Worm (Caenorhabditis elegans) whole organism, late embryonic: ENCODE results near the gene cest-33.
A peak's percentile ranks its signal among the peaks of the same experiment; 100 is the strongest.

Source experiments
- C08G9.2 ChIP-seq: sonication (generic microtip); optimal IDR thresholded peaks from 2 replicates; lab custom pipeline; 2016; ENCODE audit warnings: mild to moderate bottlenecking, missing genetic modification characterization, moderate library complexity, missing compliant biosample characterization
- F13H6.1 ChIP-seq: sonication (generic microtip); optimal IDR thresholded peaks from 2 replicates; lab custom pipeline; 2016; ENCODE audit warnings: missing genetic modification characterization, missing compliant biosample characterization
- K02D7.2 ChIP-seq: sonication (generic microtip); optimal IDR thresholded peaks from 2 replicates; lab custom pipeline; 2017; ENCODE audit warnings: mild to moderate bottlenecking, missing genetic modification characterization, missing compliant biosample characterization
- K09A11.1 ChIP-seq: sonication (generic microtip); optimal IDR thresholded peaks from 2 replicates; lab custom pipeline; 2017; ENCODE audit warnings: antibody characterized with exemption, mild to moderate bottlenecking, missing genetic modification characterization, missing compliant biosample characterization; ENCODE audit not compliant: insufficient read depth
- Y22D7AL.16 ChIP-seq: sonication (generic microtip); optimal IDR thresholded peaks from 2 replicates; lab custom pipeline; 2016; ENCODE audit warnings: missing genetic modification characterization, missing compliant biosample characterization
- ceh-18 ChIP-seq: sonication (generic microtip); optimal IDR thresholded peaks from 2 replicates; lab custom pipeline; 2016; ENCODE audit warnings: missing genetic modification characterization, missing compliant biosample characterization
- ceh-19 ChIP-seq: fragments of 200-800 bp; sonication (Bioruptor generic); optimal IDR thresholded peaks from 2 replicates; lab custom pipeline; 2018; ENCODE audit warnings: mild to moderate bottlenecking, missing genetic modification characterization, missing compliant biosample characterization
- ceh-22 ChIP-seq: sonication (generic microtip); optimal IDR thresholded peaks from 2 replicates; lab custom pipeline; 2017; ENCODE audit warnings: missing biosample characterization, missing genetic modification characterization
- ceh-31 ChIP-seq: sonication (generic microtip); optimal IDR thresholded peaks from 2 replicates; lab custom pipeline; 2016; ENCODE audit warnings: missing genetic modification characterization, missing compliant biosample characterization
- ceh-48 ChIP-seq: sonication (generic microtip); optimal IDR thresholded peaks from 2 replicates; lab custom pipeline; 2016; ENCODE audit warnings: missing genetic modification characterization, inconsistent platforms, missing compliant biosample characterization
- ceh-6 ChIP-seq: fragments of 200-800 bp; sonication (Bioruptor generic); optimal IDR thresholded peaks from 2 replicates; lab custom pipeline; 2018; ENCODE audit warnings: mild to moderate bottlenecking, missing genetic modification characterization, missing compliant biosample characterization
- che-1 ChIP-seq: sonication (generic microtip); optimal IDR thresholded peaks from 2 replicates; lab custom pipeline; 2016; ENCODE audit warnings: mild to moderate bottlenecking, missing genetic modification characterization, missing compliant biosample characterization
- elt-2 ChIP-seq: sonication (generic microtip); optimal IDR thresholded peaks from 2 replicates; lab custom pipeline; 2016; ENCODE audit warnings: missing genetic modification reagents, missing genetic modification characterization, missing compliant biosample characterization
- ets-4 ChIP-seq: sonication (generic microtip); optimal IDR thresholded peaks from 2 replicates; lab custom pipeline; 2016; ENCODE audit warnings: missing genetic modification characterization, missing compliant biosample characterization
- fax-1 ChIP-seq: sonication (generic microtip); optimal IDR thresholded peaks from 2 replicates; lab custom pipeline; 2016; ENCODE audit warnings: missing genotype, missing genetic modification characterization, missing compliant biosample characterization
- fkh-10 ChIP-seq: fragments of 150-350 bp; optimal IDR thresholded peaks from 2 replicates; lab custom pipeline; 2014; ENCODE audit warnings: missing biosample characterization, missing genetic modification reagents, missing genetic modification characterization
- fkh-6 ChIP-seq: sonication (generic microtip); optimal IDR thresholded peaks from 2 replicates; lab custom pipeline; 2016; ENCODE audit warnings: missing genetic modification characterization, missing compliant biosample characterization
- gmeb-2 ChIP-seq: sonication (generic microtip); optimal IDR thresholded peaks from 2 replicates; lab custom pipeline; 2016; ENCODE audit warnings: missing genetic modification characterization, inconsistent platforms, missing compliant biosample characterization
- hlh-13 ChIP-seq: fragments of 200-800 bp; sonication (Bioruptor generic); optimal IDR thresholded peaks from 2 replicates; lab custom pipeline; 2018; ENCODE audit warnings: mild to moderate bottlenecking, missing genetic modification characterization, missing compliant biosample characterization
- hlh-15 ChIP-seq: sonication (generic microtip); optimal IDR thresholded peaks from 2 replicates; lab custom pipeline; 2016; ENCODE audit warnings: missing genetic modification characterization, missing compliant biosample characterization
- hlh-30 ChIP-seq: sonication (generic microtip); optimal IDR thresholded peaks from 2 replicates; lab custom pipeline; 2017; ENCODE audit warnings: antibody characterized with exemption, missing genetic modification characterization, missing compliant biosample characterization; ENCODE audit not compliant: insufficient read depth
- hlh-8 ChIP-seq: sonication (generic microtip); optimal IDR thresholded peaks from 2 replicates; lab custom pipeline; 2016; ENCODE audit warnings: missing genotype, missing genetic modification characterization, missing compliant biosample characterization
- lim-6 ChIP-seq: sonication (generic microtip); optimal IDR thresholded peaks from 2 replicates; lab custom pipeline; 2016; ENCODE audit warnings: missing genetic modification characterization, missing compliant biosample characterization
- lin-11 ChIP-seq: fragments of 200-800 bp; sonication (Bioruptor generic); optimal IDR thresholded peaks from 2 replicates; lab custom pipeline; 2018; ENCODE audit warnings: mild to moderate bottlenecking, missing genetic modification characterization, missing compliant biosample characterization
- mec-3 ChIP-seq: sonication (generic microtip); optimal IDR thresholded peaks from 2 replicates; lab custom pipeline; 2016; ENCODE audit warnings: borderline replicate concordance, missing genetic modification characterization, missing compliant biosample characterization
- nhr-11 ChIP-seq: fragments of 150-350 bp; optimal IDR thresholded peaks from 2 replicates; lab custom pipeline; 2014; ENCODE audit warnings: missing biosample characterization, missing genetic modification characterization
- npax-4 ChIP-seq: sonication (generic microtip); optimal IDR thresholded peaks from 2 replicates; lab custom pipeline; 2016; ENCODE audit warnings: missing genetic modification characterization, missing compliant biosample characterization
- pat-9 ChIP-seq: fragments of 200-800 bp; sonication (Bioruptor generic); optimal IDR thresholded peaks from 2 replicates; lab custom pipeline; 2018; ENCODE audit warnings: mild to moderate bottlenecking, missing genetic modification characterization, moderate library complexity, missing compliant biosample characterization
- pqm-1 ChIP-seq: sonication (generic microtip); optimal IDR thresholded peaks from 2 replicates; lab custom pipeline; 2016; ENCODE audit warnings: missing genetic modification characterization, missing compliant biosample characterization
- pros-1 ChIP-seq: fragments of 150-350 bp; optimal IDR thresholded peaks from 2 replicates; lab custom pipeline; 2014; ENCODE audit warnings: missing biosample characterization, missing genetic modification reagents, missing genetic modification characterization
- ref-2 ChIP-seq: sonication (generic microtip); optimal IDR thresholded peaks from 2 replicates; lab custom pipeline; 2016; ENCODE audit warnings: missing genetic modification characterization, missing compliant biosample characterization
- rnt-1 ChIP-seq: sonication (generic microtip); optimal IDR thresholded peaks from 2 replicates; lab custom pipeline; 2016; ENCODE audit warnings: missing genetic modification characterization, missing compliant biosample characterization
- sdc-2 ChIP-seq: sonication (generic microtip); optimal IDR thresholded peaks from 2 replicates; lab custom pipeline; 2016; ENCODE audit warnings: missing genotype, missing genetic modification characterization, missing compliant biosample characterization
- sox-4 ChIP-seq: sonication (generic microtip); optimal IDR thresholded peaks from 2 replicates; lab custom pipeline; 2017; ENCODE audit warnings: mild to moderate bottlenecking, missing genetic modification characterization, inconsistent platforms, missing compliant biosample characterization
- syd-9 ChIP-seq: sonication (generic microtip); optimal IDR thresholded peaks from 2 replicates; lab custom pipeline; 2016; ENCODE audit warnings: mild to moderate bottlenecking, missing genetic modification characterization, moderate library complexity, missing compliant biosample characterization
- tbx-7 ChIP-seq: sonication (generic microtip); optimal IDR thresholded peaks from 2 replicates; lab custom pipeline; 2016; ENCODE audit warnings: missing genotype, missing genetic modification characterization, missing compliant biosample characterization
- ttx-3 ChIP-seq: sonication (generic microtip); optimal IDR thresholded peaks from 2 replicates; lab custom pipeline; 2016; ENCODE audit warnings: missing genetic modification reagents, missing genetic modification characterization, missing compliant biosample characterization
- unc-3 ChIP-seq, 2 experiments: fragments of 200-800 bp in 1 of 2; sonication (Bioruptor generic) in 1 of 2; sonication (generic microtip) in 1 of 2; conservative IDR thresholded peaks in 1 of 2; optimal IDR thresholded peaks in 1 of 2; 2 replicates each; pipeline versions ENCODE4 v1.3.6 to Lab custom; 2016 to 2022; ENCODE audit warnings: missing compliant biosample characterization in 2 of 2, missing genetic modification characterization in 2 of 2, missing genetic modification reagents in 1 of 2
- ztf-16 ChIP-seq: sonication (generic microtip); optimal IDR thresholded peaks from 2 replicates; lab custom pipeline; 2017; ENCODE audit warnings: missing genetic modification characterization, missing compliant biosample characterization

cest-33 gene

DNA sequence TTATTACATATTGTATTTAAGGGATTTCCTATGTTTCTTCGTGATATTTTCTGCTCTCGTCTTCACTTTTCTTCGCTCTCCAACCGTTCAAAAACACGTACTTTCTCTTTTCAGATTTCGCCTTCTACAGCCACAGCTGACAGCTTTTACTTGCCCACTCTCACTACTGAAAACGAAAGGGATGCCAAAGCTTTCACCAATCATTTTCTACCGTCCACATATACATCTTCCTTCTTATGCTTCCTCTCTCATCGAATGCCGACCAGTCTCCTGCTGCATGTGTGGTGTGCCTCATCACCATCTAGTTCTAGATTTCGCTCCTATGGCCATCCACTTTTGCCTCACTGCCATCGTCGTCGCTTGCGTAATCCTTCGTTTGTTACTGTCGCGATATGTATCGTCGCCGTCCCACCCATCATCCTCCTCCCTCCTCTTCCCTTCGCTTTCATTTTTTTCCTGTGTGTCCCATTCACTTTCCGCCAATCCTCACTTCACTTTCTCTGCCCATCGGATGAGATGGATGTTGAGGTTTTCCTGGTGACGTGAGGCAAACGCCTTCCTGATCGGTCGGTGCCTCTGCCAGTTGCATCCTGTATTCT lies 12.2 kb downstream of the cest-33 start:
- TF ChIP-seq pat-9 (tag; lab: Kevin White, UChicago) (no peak), ceh-31 (peak; percentile 20), F13H6.1 (tag; lab: Kevin White, UChicago) (peak; percentile 60)

DNA sequence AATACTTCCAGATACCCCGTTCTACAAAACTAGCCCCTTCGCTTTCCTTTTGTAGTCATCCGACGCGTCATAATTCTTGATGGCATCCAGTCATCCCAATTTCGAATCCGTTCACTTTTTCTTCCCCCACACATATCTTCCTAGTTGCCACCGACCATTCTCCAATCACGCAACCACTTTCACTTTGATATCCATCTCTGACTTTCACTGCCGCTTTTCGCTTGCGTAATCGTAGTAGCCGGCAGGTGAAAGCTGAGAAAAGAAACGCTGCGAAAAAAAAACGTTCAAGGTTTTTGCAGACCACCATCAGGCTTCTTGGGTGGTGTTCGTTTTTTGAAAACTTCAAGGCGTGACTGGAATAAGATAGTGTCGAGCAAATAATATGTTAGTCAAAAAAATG lies 13.1 kb downstream of the cest-33 start:
- TF ChIP-seq F13H6.1 (tag; lab: Kevin White, UChicago) (peak; percentile 6), K02D7.2 (no peak), ref-2 (tag; lab: Kevin White, UChicago) (peak; percentile 17), rnt-1 (tag; lab: Kevin White, UChicago) (peak; percentile 55)

DNA sequence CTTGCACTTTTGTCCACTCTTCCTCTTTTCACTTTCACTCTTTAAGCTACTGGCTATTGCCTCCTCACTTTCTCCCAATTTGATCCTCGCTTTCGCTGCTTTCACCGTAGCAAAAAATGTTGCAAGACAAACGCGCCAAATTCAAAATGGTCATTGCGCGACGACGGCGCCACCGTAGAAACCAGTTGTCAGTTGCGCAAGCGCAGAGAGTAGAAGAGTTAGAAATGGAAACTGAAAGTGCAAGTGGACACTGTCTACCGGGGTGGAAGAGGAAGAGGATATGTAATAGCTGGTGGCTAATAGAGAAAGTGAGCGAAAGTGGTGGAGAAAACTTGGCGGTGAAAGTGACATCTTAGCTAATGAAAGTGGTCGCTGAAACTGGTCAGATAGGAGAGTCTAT lies 14.3 kb downstream of the cest-33 start:
- TF ChIP-seq lin-11 (tag; lab: Kevin White, UChicago), result no peak
- TF ChIP-seq hlh-30 (tag; lab: Kevin White, UChicago), result no peak
- no peak for TF ChIP-seq hlh-13
- TF ChIP-seq K02D7.2, result no peak
- TF ChIP-seq Y22D7AL.16 (tag; lab: Kevin White, UChicago), result no peak
- TF ChIP-seq F13H6.1 (tag; lab: Kevin White, UChicago), result peak; percentile 94
- TF ChIP-seq elt-2 (tag; lab: Kevin White, UChicago), result no peak
- TF ChIP-seq sdc-2, result no peak
- TF ChIP-seq pat-9 (tag; lab: Kevin White, UChicago), result no peak
- no peak for TF ChIP-seq lim-6 (tag; lab: Kevin White, UChicago)
- TF ChIP-seq che-1 (tag; lab: Kevin White, UChicago), result no peak
- peak; percentile 42 for TF ChIP-seq ceh-31
- TF ChIP-seq ztf-16 (tag; lab: Kevin White, UChicago), result no peak
- no peak for TF ChIP-seq K09A11.1 (tag; lab: Kevin White, UChicago)
- TF ChIP-seq sox-4, result no peak
- TF ChIP-seq, all 69 proteins: peak for 2

DNA sequence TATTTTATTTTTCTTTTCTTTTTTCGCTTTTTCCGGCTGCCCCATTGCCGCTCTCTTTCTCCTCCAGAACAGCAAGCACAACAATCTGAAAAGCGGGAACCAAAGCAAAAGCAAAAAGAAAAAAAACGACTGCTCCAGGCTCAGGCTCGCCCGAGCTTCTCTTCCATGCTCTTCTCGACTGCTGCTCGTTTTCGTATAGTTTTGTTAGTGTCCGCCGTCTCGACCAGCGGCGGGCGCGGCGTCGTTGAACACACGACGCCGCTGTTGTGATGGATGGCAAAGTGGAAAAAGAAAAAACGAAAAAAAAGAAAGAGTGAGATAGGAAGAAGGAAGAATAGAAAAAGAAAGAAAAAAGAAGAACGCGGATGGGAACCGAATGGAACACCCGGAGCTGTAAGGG lies 15.4 kb downstream of the cest-33 start:
- no peak for TF ChIP-seq ceh-22 (tag; lab: Kevin White, UChicago)
- no peak for TF ChIP-seq ztf-16 (tag; lab: Kevin White, UChicago)

DNA sequence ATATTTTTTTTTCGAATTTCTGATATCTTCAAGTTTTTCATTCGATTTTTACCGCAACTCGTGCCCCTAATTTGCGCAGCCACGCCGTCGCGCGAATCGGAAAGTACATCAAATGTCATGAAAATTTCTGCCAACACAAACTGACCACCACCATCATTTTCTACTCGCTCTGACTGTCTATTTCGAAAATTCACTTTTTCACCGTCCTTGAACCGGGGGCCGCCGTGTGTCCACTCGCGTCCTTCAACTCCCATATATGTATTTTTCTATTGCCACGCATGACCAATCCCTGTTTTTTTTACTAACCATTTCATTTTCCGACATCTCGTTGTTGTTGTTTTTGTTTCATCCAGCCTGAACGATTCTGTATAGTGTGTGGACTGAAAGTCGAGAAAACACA lies 15.9 kb downstream of the cest-33 start:
- TF ChIP-seq ceh-19 (GFP tag; lab: Kevin White, UChicago) (no peak), ceh-31 (no peak), syd-9 (tag; lab: Kevin White, UChicago) (no peak), pros-1 (no peak), ceh-18 (tag; lab: Kevin White, UChicago) (no peak), ceh-6 (GFP tag; lab: Kevin White, UChicago) (no peak)
- TF ChIP-seq, all 69 proteins: peak for 0

DNA sequence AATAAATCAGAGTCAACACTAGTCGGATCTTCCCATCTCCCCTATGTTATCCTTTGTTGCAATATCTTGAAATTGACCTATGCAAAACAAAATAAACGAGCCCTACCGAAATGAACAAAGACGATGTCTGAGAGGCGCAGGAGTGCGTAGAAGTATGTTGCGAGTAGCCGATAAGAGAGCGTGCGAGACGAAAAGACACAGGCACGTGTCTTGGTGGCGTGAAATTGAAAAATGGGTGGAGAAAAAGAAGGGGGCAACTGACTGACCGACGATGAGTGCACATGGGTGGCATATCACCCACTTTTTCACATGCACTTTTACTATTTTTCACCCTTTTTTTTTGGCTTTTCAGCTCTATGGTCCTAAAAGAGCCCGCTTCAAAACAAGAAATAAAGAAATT lies 17.3 kb downstream of the cest-33 start:
- peak; percentile 53 for TF ChIP-seq hlh-30 (tag; lab: Kevin White, UChicago)
- no peak for TF ChIP-seq C08G9.2 (tag; lab: Kevin White, UChicago)
- TF ChIP-seq ceh-31, result no peak
- no peak for TF ChIP-seq gmeb-2 (tag; lab: Kevin White, UChicago)
- TF ChIP-seq F13H6.1 (tag; lab: Kevin White, UChicago), result peak; percentile 43
- TF ChIP-seq tbx-7 (tag; lab: Kevin White, UChicago), result no peak
- no peak for TF ChIP-seq mec-3 (tag; lab: Kevin White, UChicago)
- TF ChIP-seq ets-4, result no peak
- TF ChIP-seq npax-4, result no peak
- TF ChIP-seq pros-1, result no peak
- no peak for TF ChIP-seq ttx-3 (tag; lab: Kevin White, UChicago)
- peak; percentile 6 for TF ChIP-seq rnt-1 (tag; lab: Kevin White, UChicago)
- no peak for TF ChIP-seq fkh-10
- no peak for TF ChIP-seq ceh-48
- no peak for TF ChIP-seq hlh-15 (tag; lab: Kevin White, UChicago)
- no peak for TF ChIP-seq unc-3 (GFP tag; conservative IDR thresholded peaks at IDR 0.05; lab: Robert Waterston, UW)
- no peak for TF ChIP-seq unc-3 (tag; optimal IDR thresholded peaks at IDR 0.05; lab: Kevin White, UChicago)
- no peak for TF ChIP-seq fkh-6 (tag; lab: Kevin White, UChicago)
- TF ChIP-seq che-1 (tag; lab: Kevin White, UChicago), result no peak
- no peak for TF ChIP-seq fax-1 (tag; lab: Kevin White, UChicago)
- TF ChIP-seq ceh-6 (GFP tag; lab: Kevin White, UChicago), result no peak
- TF ChIP-seq pqm-1 (tag; lab: Kevin White, UChicago), result no peak
- TF ChIP-seq hlh-8 (tag; lab: Kevin White, UChicago), result no peak
- no peak for TF ChIP-seq ztf-16 (tag; lab: Kevin White, UChicago)
- no peak for TF ChIP-seq nhr-11
- no peak for TF ChIP-seq K02D7.2
